Worm (Caenorhabditis elegans) whole organism, L2 larva: ENCODE results near the gene F49E11.7.

Experiments
- C34F6.9 ChIP-seq: fragments of 150-350 bp; optimal IDR thresholded peaks from 2 replicates; lab custom pipeline; 2014; ENCODE audit warnings: missing biosample characterization, missing genetic modification characterization
- alr-1 ChIP-seq: fragments of 150-350 bp; optimal IDR thresholded peaks from 2 replicates; lab custom pipeline; 2014; ENCODE audit warnings: missing biosample characterization, missing genetic modification characterization
- ama-1 ChIP-seq: fragments of 150-350 bp; optimal IDR thresholded peaks from 2 replicates; lab custom pipeline; 2018; ENCODE audit warnings: inconsistent platforms
- elt-3 ChIP-seq: sonication (generic microtip); optimal IDR thresholded peaks from 2 replicates; lab custom pipeline; 2017; ENCODE audit warnings: missing biosample characterization, missing genetic modification characterization
- fos-1 ChIP-seq: fragments of 150-350 bp; optimal IDR thresholded peaks from 2 replicates; lab custom pipeline; 2014; ENCODE audit warnings: missing biosample characterization, missing genetic modification characterization
- gmeb-1 ChIP-seq: fragments of 150-350 bp; optimal IDR thresholded peaks from 2 replicates; lab custom pipeline; 2014; ENCODE audit warnings: missing biosample characterization, missing genetic modification characterization
- nhr-11 ChIP-seq: fragments of 150-350 bp; optimal IDR thresholded peaks from 2 replicates; lab custom pipeline; 2014; ENCODE audit warnings: missing biosample characterization, missing genetic modification characterization
- nhr-23 ChIP-seq: fragments of 150-350 bp; optimal IDR thresholded peaks from 2 replicates; lab custom pipeline; 2014; ENCODE audit warnings: missing biosample characterization, missing genetic modification reagents, missing genetic modification characterization
- nhr-237 ChIP-seq: fragments of 150-350 bp; optimal IDR thresholded peaks from 2 replicates; lab custom pipeline; 2014; ENCODE audit warnings: missing biosample characterization, missing genetic modification characterization
- nhr-6 ChIP-seq: fragments of 150-350 bp; optimal IDR thresholded peaks from 2 replicates; lab custom pipeline; 2014; ENCODE audit warnings: missing biosample characterization, missing genetic modification characterization
- snpc-4 ChIP-seq: fragments of 150-350 bp; optimal IDR thresholded peaks from 2 replicates; lab custom pipeline; 2014; ENCODE audit warnings: missing biosample characterization, missing genetic modification characterization
- zag-1 ChIP-seq: fragments of 150-350 bp; optimal IDR thresholded peaks from 2 replicates; lab custom pipeline; 2014; ENCODE audit warnings: missing biosample characterization, missing genetic modification characterization
- ztf-4 ChIP-seq: fragments of 150-350 bp; optimal IDR thresholded peaks from 2 replicates; lab custom pipeline; 2014; ENCODE audit warnings: missing biosample characterization, missing genetic modification characterization

DNA sequence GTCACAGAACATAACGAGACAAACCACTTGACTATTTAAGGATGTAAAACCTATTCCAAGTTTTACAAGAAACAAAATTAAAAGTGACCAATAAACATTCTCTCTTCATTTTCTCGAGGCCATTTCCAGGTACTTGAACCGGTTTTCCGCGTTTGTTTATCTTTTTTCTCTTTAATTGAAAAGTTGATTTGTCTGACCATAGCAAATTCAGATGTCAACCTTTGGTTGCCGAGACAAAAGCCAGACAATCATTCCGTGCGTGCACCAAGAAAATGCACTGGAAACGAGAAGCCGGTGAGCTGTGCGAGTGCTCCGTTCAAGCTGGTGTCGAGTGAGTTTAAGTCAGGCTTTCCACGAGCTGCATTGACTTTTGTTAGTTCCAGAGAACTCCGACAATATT is 29.4 kb downstream of the F49E11.7 start:
- TF ChIP-seq ztf-4 (tag; lab: Kevin White, UChicago), result no peak
- no peak for TF ChIP-seq nhr-23 (tag; lab: Kevin White, UChicago)
- TF ChIP-seq gmeb-1 (tag; lab: Kevin White, UChicago), result no peak
- TF ChIP-seq nhr-237, result no peak
- no peak for TF ChIP-seq C34F6.9 (tag; lab: Kevin White, UChicago)
- no peak for TF ChIP-seq elt-3 (tag; lab: Kevin White, UChicago)
- TF ChIP-seq zag-1, result no peak
- no peak for TF ChIP-seq fos-1
- no peak for TF ChIP-seq alr-1 (tag; lab: Kevin White, UChicago)
- TF ChIP-seq ama-1 (lab: Kevin White, UChicago), result no peak
- no peak for TF ChIP-seq snpc-4 (tag; lab: Kevin White, UChicago)
- TF ChIP-seq nhr-6, result no peak
- no peak for TF ChIP-seq nhr-11 (tag; lab: Kevin White, UChicago)
